Fruit fly (Drosophila melanogaster) whole organism, embryonic: Measurements from ENCODE around the gene CG3349.

ENCODE experiments used
- BEAF-32 ChIP-seq: fragments of 200-800 bp; sonication (Bioruptor generic); optimal IDR thresholded peaks from 3 replicates; lab custom pipeline; 2017; ENCODE audit warnings: missing biosample characterization, missing genetic modification characterization, mild to moderate bottlenecking, moderate library complexity, missing genetic modification reagents
- C15 ChIP-seq: fragments of 200-800 bp; sonication (Bioruptor generic); IDR thresholded peaks from 3 replicates; pipeline ENCODE4 v1.3.6; 2022; ENCODE audit warnings: missing biosample characterization, missing genetic modification characterization
- CG10979 ChIP-seq: fragments of 200-800 bp; sonication (Bioruptor generic); optimal IDR thresholded peaks from 2 replicates; lab custom pipeline; 2018; ENCODE audit warnings: missing biosample characterization, mild to moderate bottlenecking, missing genetic modification characterization, moderate library complexity
- CG12236 ChIP-seq: fragments of 200-800 bp; sonication (Bioruptor generic); optimal IDR thresholded peaks from 2 replicates; lab custom pipeline; 2016; ENCODE audit warnings: missing biosample characterization, missing genetic modification characterization
- CG13624 ChIP-seq: fragments of 200-800 bp; sonication (Bioruptor generic); optimal IDR thresholded peaks from 2 replicates; lab custom pipeline; 2016; ENCODE audit warnings: missing biosample characterization, missing genetic modification characterization
- CG15479 ChIP-seq: fragments of 200-800 bp; sonication (Bioruptor generic); optimal IDR thresholded peaks from 3 replicates; lab custom pipeline; 2019; ENCODE audit warnings: missing biosample characterization, mild to moderate bottlenecking, missing genetic modification characterization, moderate library complexity
- CG15601 ChIP-seq: fragments of 200-800 bp; sonication (Bioruptor generic); optimal IDR thresholded peaks from 3 replicates; lab custom pipeline; 2019; ENCODE audit warnings: missing biosample characterization, mild to moderate bottlenecking, missing genetic modification characterization, moderate library complexity
- CG17912 ChIP-seq: fragments of 200-800 bp; sonication (Bioruptor generic); optimal IDR thresholded peaks from 2 replicates; lab custom pipeline; 2018; ENCODE audit warnings: missing biosample characterization, mild to moderate bottlenecking, missing genetic modification characterization
- CG2199 ChIP-seq: fragments of 200-800 bp; sonication (Bioruptor generic); IDR thresholded peaks from 3 replicates; pipeline ENCODE4 v1.3.6; 2022; ENCODE audit warnings: missing biosample characterization, missing genetic modification characterization
- CG31365 ChIP-seq: fragments of 200-800 bp; sonication (Bioruptor generic); optimal IDR thresholded peaks from 2 replicates; lab custom pipeline; 2018; ENCODE audit warnings: missing biosample characterization, mild to moderate bottlenecking, missing genetic modification characterization
- CG31388 ChIP-seq: fragments of 200-800 bp; sonication (Bioruptor generic); optimal IDR thresholded peaks from 2 replicates; lab custom pipeline; 2016; ENCODE audit warnings: missing biosample characterization, missing genetic modification characterization
- CG31441 ChIP-seq: fragments of 200-800 bp; sonication (Bioruptor generic); IDR thresholded peaks from 2 replicates; pipeline ENCODE4 v1.3.6; 2022; ENCODE audit warnings: missing biosample characterization, missing genetic modification characterization
- CG4360 ChIP-seq: fragments of 200-800 bp; sonication (Bioruptor generic); IDR thresholded peaks from 2 replicates; pipeline ENCODE4 v1.3.6; 2022; ENCODE audit warnings: missing biosample characterization, missing genetic modification characterization
- CG5180 ChIP-seq: fragments of 200-800 bp; sonication (Bioruptor generic); optimal IDR thresholded peaks from 3 replicates; lab custom pipeline; 2017; ENCODE audit warnings: missing biosample characterization, missing genetic modification characterization, mild to moderate bottlenecking, moderate library complexity, missing genetic modification reagents
- CG6254 ChIP-seq: fragments of 200-800 bp; sonication (Bioruptor generic); optimal IDR thresholded peaks from 3 replicates; lab custom pipeline; 2017; ENCODE audit warnings: mild to moderate bottlenecking, missing biosample characterization, missing genetic modification reagents, missing genetic modification characterization
- CG6813 ChIP-seq: fragments of 200-800 bp; sonication (Bioruptor generic); optimal IDR thresholded peaks from 2 replicates; lab custom pipeline; 2017; ENCODE audit warnings: missing biosample characterization, missing genetic modification characterization, mild to moderate bottlenecking, moderate library complexity, missing genetic modification reagents
- CG9797 ChIP-seq: fragments of 200-800 bp; sonication (Bioruptor generic); optimal IDR thresholded peaks from 3 replicates; lab custom pipeline; 2018; ENCODE audit warnings: missing biosample characterization, mild to moderate bottlenecking, missing genetic modification characterization
- D ChIP-seq, 2 experiments: fragments of 200-800 bp in 1 of 2; fragments of >200 bp in 1 of 2; sonication (Bioruptor generic) in 1 of 2; optimal IDR thresholded peaks; 2 replicates in 1 of 2; 3 replicates in 1 of 2; lab custom pipeline; 2017; ENCODE audit warnings: mild to moderate bottlenecking in 1 of 2, missing biosample characterization in 1 of 2, missing genetic modification characterization in 1 of 2, missing genetic modification reagents in 1 of 2
- D19B ChIP-seq: fragments of 200-800 bp; sonication (Bioruptor generic); optimal IDR thresholded peaks from 2 replicates; lab custom pipeline; 2017; ENCODE audit warnings: missing biosample characterization, mild to moderate bottlenecking, missing genetic modification characterization
- Dip2 ChIP-seq: fragments of 200-800 bp; sonication (Bioruptor generic); IDR thresholded peaks from 2 replicates; pipeline ENCODE4 v1.3.6; 2022; ENCODE audit warnings: missing biosample characterization, missing genetic modification characterization
- Ets65A ChIP-seq: fragments of 200-800 bp; sonication (Bioruptor generic); peaks from one replicate; lab custom pipeline; 2016; ENCODE audit warnings: missing biosample characterization, missing genetic modification characterization
- Hsf ChIP-seq: fragments of 200-800 bp; sonication (Bioruptor generic); optimal IDR thresholded peaks from 3 replicates; lab custom pipeline; 2016; ENCODE audit warnings: missing biosample characterization, missing genetic modification characterization
- MBD-R2 ChIP-seq: fragments of 200-800 bp; sonication (Bioruptor generic); IDR thresholded peaks from 2 replicates; pipeline ENCODE4 v1.3.6; 2022; ENCODE audit warnings: missing biosample characterization, missing genetic modification characterization
- NFAT ChIP-seq: fragments of 200-800 bp; sonication (Bioruptor generic); IDR thresholded peaks from 2 replicates; pipeline ENCODE4 v1.3.6; 2022; ENCODE audit warnings: missing biosample characterization, missing genetic modification characterization
- Ptx1 ChIP-seq: fragments of 200-800 bp; sonication (Bioruptor generic); IDR thresholded peaks from 2 replicates; pipeline ENCODE4 v1.3.6; 2022; ENCODE audit warnings: missing biosample characterization, missing genetic modification characterization
- Side ChIP-seq: fragments of 200-800 bp; sonication (Bioruptor generic); optimal IDR thresholded peaks from 2 replicates; lab custom pipeline; 2016; ENCODE audit warnings: missing biosample characterization, missing genetic modification characterization
- TFAM ChIP-seq: fragments of 200-800 bp; sonication (Bioruptor generic); optimal IDR thresholded peaks from 2 replicates; lab custom pipeline; 2017; ENCODE audit warnings: missing biosample characterization, missing genetic modification characterization, inconsistent platforms
- Vsx1 ChIP-seq: fragments of 200-800 bp; sonication (Bioruptor generic); optimal IDR thresholded peaks from 2 replicates; lab custom pipeline; 2017; ENCODE audit warnings: missing biosample characterization, mild to moderate bottlenecking, missing genetic modification characterization, missing genetic modification reagents
- Xrp1 ChIP-seq: fragments of 200-800 bp; sonication (Bioruptor generic); IDR thresholded peaks from 2 replicates; pipeline ENCODE4 v1.3.6; 2022; ENCODE audit warnings: missing biosample characterization, missing genetic modification characterization
- ato ChIP-seq: fragments of 200-800 bp; sonication (Bioruptor generic); IDR thresholded peaks from 2 replicates; pipeline ENCODE4 v1.3.6; 2022; ENCODE audit warnings: missing biosample characterization, missing genetic modification characterization; ENCODE audit not compliant: partially characterized antibody
- chm ChIP-seq: fragments of 200-800 bp; sonication (Bioruptor generic); IDR thresholded peaks from 2 replicates; pipeline ENCODE4 v1.3.6; 2022; ENCODE audit warnings: missing biosample characterization, missing genetic modification characterization
- emc ChIP-seq: fragments of 200-800 bp; sonication (Bioruptor generic); optimal IDR thresholded peaks from 2 replicates; lab custom pipeline; 2016; ENCODE audit warnings: missing biosample characterization, missing genetic modification characterization
- fu2 ChIP-seq: fragments of 200-800 bp; sonication (Bioruptor generic); optimal IDR thresholded peaks from 2 replicates; lab custom pipeline; 2016; ENCODE audit warnings: missing biosample characterization, missing genetic modification characterization
- grn ChIP-seq: fragments of 200-800 bp; sonication (Bioruptor generic); optimal IDR thresholded peaks from 3 replicates; lab custom pipeline; 2017; ENCODE audit warnings: missing biosample characterization, missing genetic modification characterization
- kni ChIP-seq: fragments of 200-800 bp; sonication (Bioruptor generic); optimal IDR thresholded peaks from 3 replicates; lab custom pipeline; 2017; ENCODE audit warnings: mild to moderate bottlenecking, missing biosample characterization, missing genetic modification reagents, missing genetic modification characterization
- knrl ChIP-seq: fragments of 200-800 bp; sonication (Bioruptor generic); IDR thresholded peaks from 3 replicates; pipeline ENCODE4 v1.3.6; 2022; ENCODE audit warnings: missing biosample characterization, missing genetic modification characterization; ENCODE audit not compliant: partially characterized antibody
- nerfin-1 ChIP-seq: fragments of 200-800 bp; sonication (Bioruptor generic); optimal IDR thresholded peaks from 3 replicates; lab custom pipeline; 2019; ENCODE audit warnings: missing biosample characterization, mild to moderate bottlenecking, missing genetic modification characterization, moderate library complexity
- onecut ChIP-seq: fragments of 200-800 bp; sonication (Bioruptor generic); IDR thresholded peaks from 2 replicates; pipeline ENCODE4 v1.3.6; 2022; ENCODE audit warnings: missing biosample characterization, missing genetic modification characterization
- scrt ChIP-seq: fragments of 200-800 bp; sonication (Bioruptor generic); optimal IDR thresholded peaks from 2 replicates; lab custom pipeline; 2018; ENCODE audit warnings: missing biosample characterization, mild to moderate bottlenecking, missing genetic modification characterization, moderate library complexity
- sd ChIP-seq: fragments of 200-800 bp; sonication (Bioruptor generic); optimal IDR thresholded peaks from 3 replicates; lab custom pipeline; 2018; ENCODE audit warnings: missing biosample characterization, mild to moderate bottlenecking, missing genetic modification characterization, moderate library complexity
- sisA ChIP-seq: fragments of 200-800 bp; sonication (Bioruptor generic); IDR thresholded peaks from 2 replicates; pipeline ENCODE4 v1.3.6; 2022; ENCODE audit warnings: missing biosample characterization, missing genetic modification characterization
- slp2 ChIP-seq: fragments of 200-800 bp; sonication (Bioruptor generic); optimal IDR thresholded peaks from 2 replicates; lab custom pipeline; 2016; ENCODE audit warnings: missing biosample characterization, missing genetic modification characterization
- sr ChIP-seq: fragments of 200-800 bp; sonication (Bioruptor generic); IDR thresholded peaks from 3 replicates; pipeline ENCODE4 v1.3.6; 2022; ENCODE audit warnings: missing biosample characterization, missing genetic modification characterization
- stwl ChIP-seq: fragments of 200-800 bp; sonication (Bioruptor generic); optimal IDR thresholded peaks from 3 replicates; lab custom pipeline; 2018; ENCODE audit warnings: missing biosample characterization, mild to moderate bottlenecking, missing genetic modification characterization, moderate library complexity
- trem ChIP-seq: fragments of 200-800 bp; optimal IDR thresholded peaks from 3 replicates; lab custom pipeline; 2019; ENCODE audit warnings: missing biosample characterization, mild to moderate bottlenecking, missing genetic modification characterization, moderate library complexity
- trh ChIP-seq: fragments of 200-800 bp; sonication (Bioruptor generic); optimal IDR thresholded peaks from 2 replicates; lab custom pipeline; 2016; ENCODE audit warnings: missing biosample characterization, missing genetic modification characterization
- usp ChIP-seq: fragments of >200 bp; optimal IDR thresholded peaks from 2 replicates; lab custom pipeline; 2017; ENCODE audit warnings: missing biosample characterization, missing genetic modification characterization
- zen ChIP-seq: fragments of 200-800 bp; sonication (Bioruptor generic); optimal IDR thresholded peaks from 3 replicates; lab custom pipeline; 2018; ENCODE audit warnings: missing biosample characterization, mild to moderate bottlenecking, missing genetic modification characterization, moderate library complexity

Gene CG3349

DNA sequence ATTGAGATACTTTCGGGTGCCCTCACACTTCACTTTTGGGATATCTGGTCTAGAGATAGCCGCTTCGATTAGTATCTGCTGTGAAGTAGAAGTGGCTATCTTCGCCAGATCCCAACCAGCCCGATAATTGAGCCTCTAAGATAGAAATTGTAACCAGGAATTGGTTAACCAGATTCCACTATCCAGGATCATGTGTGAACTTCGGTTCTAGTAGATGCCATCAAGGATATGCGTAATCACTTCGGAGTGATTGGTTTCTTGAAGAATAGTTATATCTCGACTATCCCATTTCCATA is 22.4 kb upstream of the CG3349 start:
- TF ChIP-seq ato (GFP tag; lab: Robert Waterston, UW) (no peak), CG10979 (tag; lab: Kevin White, UChicago) (no peak), CG15479 (peak; percentile 94), D (optimal IDR thresholded peaks at IDR 0.05; lab: Kevin White, UChicago) (peak; percentile 23), D (GFP tag; optimal IDR thresholded peaks at IDR 0.05; lab: Kevin White, UChicago) (no peak), Ets65A (GFP tag; lab: Kevin White, UChicago) (peak; percentile 18), grn (GFP tag; lab: Kevin White, UChicago) (peak; percentile 75), Vsx1 (GFP tag; lab: Kevin White, UChicago) (no peak)

DNA sequence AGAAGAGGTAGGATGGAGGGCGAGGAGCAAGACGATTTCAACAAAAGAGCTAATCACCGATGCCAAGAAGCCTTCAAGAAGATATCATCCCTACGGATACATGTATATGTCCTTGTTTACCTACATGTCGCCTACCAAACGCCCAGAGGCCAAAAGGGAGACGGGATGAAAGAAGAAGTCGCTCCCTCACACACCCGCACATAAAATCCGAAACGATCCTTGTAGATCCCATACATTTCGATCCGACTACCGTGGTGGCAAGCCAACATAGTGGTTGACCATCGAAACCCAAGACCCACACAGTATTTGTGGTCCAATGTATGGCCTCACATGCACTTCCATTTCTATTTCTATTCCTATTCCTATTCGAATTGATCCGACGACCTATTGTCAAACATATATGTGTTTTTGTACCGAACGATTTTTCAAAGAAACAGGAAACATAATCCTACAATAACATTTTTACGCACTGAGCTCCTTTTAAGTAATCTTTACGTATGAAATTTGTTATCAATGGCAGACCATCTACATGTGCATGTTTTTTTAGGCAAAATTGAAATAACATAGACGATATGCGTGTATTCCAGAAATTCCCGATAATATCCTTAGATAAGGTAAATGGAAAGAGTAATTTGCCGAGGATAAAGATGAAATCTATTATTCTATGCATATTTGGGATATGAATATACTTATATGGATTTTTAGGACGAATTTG is 20.6 kb upstream of the CG3349 start:
- TF ChIP-seq CG15601 (tag; lab: Kevin White, UChicago) (no peak), onecut (GFP tag; lab: Robert Waterston, UW) (no peak), NFAT (no peak), CG9797 (GFP tag; lab: Kevin White, UChicago) (no peak), usp (GFP tag; lab: Kevin White, UChicago) (no peak), scrt (no peak), knrl (GFP tag; lab: Robert Waterston, UW) (no peak), TFAM (GFP tag; lab: Kevin White, UChicago) (no peak), CG12236 (GFP tag; lab: Kevin White, UChicago) (no peak), nerfin-1 (no peak), CG17912 (GFP tag; lab: Kevin White, UChicago) (no peak), trh (GFP tag; lab: Kevin White, UChicago) (no peak), stwl (no peak), CG31365 (no peak), CG5180 (GFP tag; lab: Kevin White, UChicago) (no peak), sisA (GFP tag; lab: Robert Waterston, UW) (no peak), trem (tag; lab: Kevin White, UChicago) (no peak), C15 (GFP tag; lab: Robert Waterston, UW) (no peak), CG13624 (no peak), zen (tag; lab: Kevin White, UChicago) (peak; percentile 74), Side (GFP tag; lab: Kevin White, UChicago) (no peak), Hsf (GFP tag; lab: Kevin White, UChicago) (no peak), D19B (GFP tag; lab: Kevin White, UChicago) (no peak), Ptx1 (GFP tag; lab: Robert Waterston, UW) (no peak), emc (GFP tag; lab: Kevin White, UChicago) (no peak), Dip2 (GFP tag; lab: Robert Waterston, UW) (no peak), sd (tag; lab: Kevin White, UChicago) (no peak), Xrp1 (GFP tag; lab: Robert Waterston, UW) (peak; percentile 33; the same call in 1 of the 2 replicates), D (optimal IDR thresholded peaks at IDR 0.05; lab: Kevin White, UChicago) (peak; percentile 91), D (GFP tag; optimal IDR thresholded peaks at IDR 0.05; lab: Kevin White, UChicago) (no peak), fu2 (no peak), MBD-R2 (no peak), CG31441 (no peak), slp2 (GFP tag; lab: Kevin White, UChicago) (no peak), CG31388 (no peak), sr (GFP tag; lab: Robert Waterston, UW) (no peak), BEAF-32 (GFP tag; lab: Kevin White, UChicago) (no peak), CG2199 (GFP tag; lab: Robert Waterston, UW) (peak; percentile 79; the same call in 2 of the 3 replicates), CG6813 (GFP tag; lab: Kevin White, UChicago) (no peak), chm (peak; percentile 49; the same call in 1 of the 2 replicates), kni (GFP tag; lab: Kevin White, UChicago) (peak; percentile 73), CG6254 (GFP tag; lab: Kevin White, UChicago) (no peak), CG4360 (GFP tag; lab: Robert Waterston, UW) (no peak)
